Worm (Caenorhabditis elegans): ENCODE measurements around the gene srv-6.
"Not testable (repeated sequence)": the region's sequence is repeated elsewhere in the genome, so short reads cannot be mapped to it uniquely, and the experiment has no call there.

ce11 chrX:4207385-4207784, 49.5 kb upstream of the srv-6 start, which contains the start of gene F20B6.9:
- TF ChIP-seq ztf-4 (tag; optimal IDR thresholded peaks at IDR 0.05); aly-2 (tag; optimal IDR thresholded peaks at IDR 0.05); nhr-11 (tag; optimal IDR thresholded peaks at IDR 0.05); blmp-1 (tag; optimal IDR thresholded peaks at IDR 0.05; ENCODE audit: insufficient read depth): not testable (repeated sequence)
